Fruit fly (Drosophila melanogaster) whole organism, embryonic: ENCODE results near the gene Cpsf100.
A peak's percentile ranks its signal among the peaks of the same experiment; 100 is the strongest.

Source experiments
- Bgb ChIP-seq: fragments of 200-800 bp; sonication (Bioruptor generic); IDR thresholded peaks from 2 replicates; pipeline ENCODE4 v1.3.6; 2022; ENCODE audit warnings: missing biosample characterization, missing genetic modification characterization; ENCODE audit not compliant: partially characterized antibody
- CG11456 ChIP-seq: fragments of 200-800 bp; sonication (Bioruptor generic); IDR thresholded peaks from 3 replicates; pipeline ENCODE4 v1.3.6; 2022; ENCODE audit warnings: missing biosample characterization, missing genetic modification characterization
- CG3847 ChIP-seq: fragments of 200-800 bp; sonication (Bioruptor generic); IDR thresholded peaks from 2 replicates; pipeline ENCODE4 v1.3.6; 2022; ENCODE audit warnings: missing biosample characterization, missing genetic modification characterization
- CG5245 ChIP-seq: fragments of 200-800 bp; sonication (Bioruptor generic); optimal IDR thresholded peaks from 3 replicates; lab custom pipeline; 2016; ENCODE audit warnings: missing biosample characterization, missing genetic modification characterization
- HHEX ChIP-seq: fragments of 200-800 bp; sonication (Bioruptor generic); optimal IDR thresholded peaks from 3 replicates; lab custom pipeline; 2017; ENCODE audit warnings: missing biosample characterization, mild to moderate bottlenecking, missing genetic modification characterization, missing genetic modification reagents
- HLHmδ ChIP-seq: fragments of 200-800 bp; sonication (Bioruptor generic); optimal IDR thresholded peaks from 2 replicates; lab custom pipeline; 2018; ENCODE audit warnings: missing biosample characterization, mild to moderate bottlenecking, missing genetic modification characterization, moderate library complexity
- Taf1 ChIP-seq: fragments of 200-800 bp; sonication (Bioruptor generic); IDR thresholded peaks from 2 replicates; pipeline ENCODE4 v1.3.6; 2022; ENCODE audit warnings: missing biosample characterization, missing genetic modification characterization
- cwo ChIP-seq: fragments of 200-800 bp; sonication (Bioruptor generic); optimal IDR thresholded peaks from 3 replicates; lab custom pipeline; 2017; ENCODE audit warnings: missing biosample characterization, missing genetic modification characterization, mild to moderate bottlenecking, moderate library complexity, missing genetic modification reagents
- dmrt11E ChIP-seq: fragments of 200-800 bp; sonication (Bioruptor generic); optimal IDR thresholded peaks from 3 replicates; lab custom pipeline; 2018; ENCODE audit warnings: missing biosample characterization, mild to moderate bottlenecking, missing genetic modification characterization, moderate library complexity
- shn ChIP-seq: fragments of 200-800 bp; sonication (Bioruptor generic); optimal IDR thresholded peaks from 3 replicates; lab custom pipeline; 2016; ENCODE audit warnings: missing biosample characterization, missing genetic modification characterization
- z ChIP-seq: fragments of 200-800 bp; sonication (Bioruptor generic); IDR thresholded peaks from 3 replicates; pipeline ENCODE4 v1.3.6; 2022; ENCODE audit warnings: missing biosample characterization, missing genetic modification characterization
- zfh2 ChIP-seq: fragments of 200-800 bp; sonication (Bioruptor generic); optimal IDR thresholded peaks from 2 replicates; lab custom pipeline; 2016; ENCODE audit warnings: missing biosample characterization, missing genetic modification characterization

DNA sequence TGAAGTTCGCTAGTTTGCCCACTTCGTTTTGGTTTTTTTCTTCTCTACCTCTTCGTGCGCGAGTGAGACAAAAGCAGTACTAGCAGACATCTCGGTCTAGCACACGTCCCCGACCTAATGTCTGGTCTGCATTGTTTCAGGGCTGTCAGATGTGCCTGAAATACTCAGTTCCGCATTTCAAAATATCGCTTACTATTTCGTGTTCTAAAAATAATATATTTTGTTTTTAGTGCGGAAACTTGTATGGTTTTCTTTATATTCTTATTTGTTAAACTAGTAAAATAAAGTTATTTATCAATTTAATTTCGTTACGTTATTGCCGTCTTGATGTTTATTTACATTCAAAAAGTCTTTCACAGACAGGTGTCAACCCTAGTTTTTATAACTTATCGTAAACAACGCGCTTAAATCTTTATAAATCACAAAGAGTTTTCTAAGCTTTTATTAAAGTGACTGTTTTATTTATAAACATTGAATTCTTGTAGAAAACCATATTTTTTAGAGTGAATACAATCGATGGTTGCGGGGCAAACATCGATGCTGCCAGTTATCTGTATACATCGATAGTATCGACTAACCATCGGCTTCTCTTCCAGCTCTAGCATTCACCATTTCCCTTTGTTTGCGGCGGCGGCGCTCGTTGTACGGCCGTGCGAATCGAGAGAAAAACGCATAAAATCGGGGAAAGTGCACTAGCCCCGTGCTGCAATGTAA, 29.0 kb downstream of the Cpsf100 start:
- TF ChIP-seq Taf1 (GFP tag; lab: Robert Waterston, UW) (no peak), CG11456 (GFP tag; lab: Robert Waterston, UW) (no peak), zfh2 (GFP tag; lab: Kevin White, UChicago) (peak; percentile 30), z (GFP tag; lab: Robert Waterston, UW) (no peak), HLHmδ (GFP tag; lab: Kevin White, UChicago) (peak; percentile 31), CG3847 (no peak), Bgb (GFP tag; lab: Robert Waterston, UW) (no peak), CG5245 (no peak), shn (peak; percentile 56), HHEX (peak; percentile 57), cwo (GFP tag; lab: Kevin White, UChicago) (peak; percentile 65), dmrt11E (peak; percentile 64)
